Worm (Caenorhabditis elegans) whole organism, L4 larva: Measurements from ENCODE around the gene nhr-53.
"Not testable (repeated sequence)": the region's sequence is repeated elsewhere in the genome, so short reads cannot be mapped to it uniquely, and the experiment has no call there.

Experiments
- D1046.2 ChIP-seq: fragments of 200-800 bp; sonication (Bioruptor generic); IDR thresholded peaks from 2 replicates; pipeline ENCODE4 v1.3.6; 2022; ENCODE audit warnings: missing genetic modification characterization, missing compliant biosample characterization
- F10B5.3 ChIP-seq: sonication (generic microtip); optimal IDR thresholded peaks from 2 replicates; lab custom pipeline; 2016; ENCODE audit warnings: mild to moderate bottlenecking, missing genetic modification characterization, missing compliant biosample characterization
- F37D6.2 ChIP-seq: sonication (generic microtip); optimal IDR thresholded peaks from 2 replicates; lab custom pipeline; 2016; ENCODE audit warnings: mild to moderate bottlenecking, missing genetic modification characterization, missing compliant biosample characterization
- T20F7.1 ChIP-seq: fragments of 200-800 bp; sonication (Bioruptor generic); optimal IDR thresholded peaks from 2 replicates; lab custom pipeline; 2018; ENCODE audit warnings: mild to moderate bottlenecking, missing genetic modification characterization, missing compliant biosample characterization
- Y48G9A.11 ChIP-seq: fragments of 200-800 bp; sonication (Bioruptor generic); IDR thresholded peaks from 2 replicates; pipeline ENCODE4 v1.3.6; 2022; ENCODE audit warnings: missing genetic modification reagents, missing genetic modification characterization, missing compliant biosample characterization
- ceh-20 ChIP-seq: fragments of 200-800 bp; sonication (Bioruptor generic); IDR thresholded peaks from 2 replicates; pipeline ENCODE4 v1.3.6; 2022; ENCODE audit warnings: missing genetic modification reagents, missing genetic modification characterization, missing compliant biosample characterization
- ceh-32 ChIP-seq: sonication (generic microtip); optimal IDR thresholded peaks from 2 replicates; lab custom pipeline; 2016; ENCODE audit warnings: mild to moderate bottlenecking, missing genetic modification characterization, missing compliant biosample characterization; ENCODE audit not compliant: poor library complexity
- ceh-82 ChIP-seq: sonication (generic microtip); optimal IDR thresholded peaks from 2 replicates; lab custom pipeline; 2017; ENCODE audit warnings: missing biosample characterization, missing genetic modification characterization
- ctbp-1 ChIP-seq: fragments of 200-800 bp; sonication (Bioruptor generic); IDR thresholded peaks from 2 replicates; pipeline ENCODE4 v1.3.6; 2022; ENCODE audit warnings: missing genetic modification reagents, missing genetic modification characterization, missing compliant biosample characterization
- dmd-6 ChIP-seq: fragments of 200-800 bp; sonication (Bioruptor generic); IDR thresholded peaks from 2 replicates; pipeline ENCODE4 v1.3.6; 2022; ENCODE audit warnings: missing genetic modification reagents, missing genetic modification characterization, missing compliant biosample characterization
- dmd-9 ChIP-seq: fragments of 200-800 bp; sonication (Bioruptor generic); IDR thresholded peaks from 2 replicates; pipeline ENCODE4 v1.3.6; 2022; ENCODE audit warnings: missing genetic modification reagents, missing genetic modification characterization, missing compliant biosample characterization
- duxl-1 ChIP-seq: sonication (generic microtip); optimal IDR thresholded peaks from 2 replicates; lab custom pipeline; 2016; ENCODE audit warnings: mild to moderate bottlenecking, missing genetic modification characterization, moderate library complexity, missing compliant biosample characterization; ENCODE audit not compliant: poor library complexity
- dve-1 ChIP-seq: sonication (generic microtip); optimal IDR thresholded peaks from 2 replicates; lab custom pipeline; 2017; ENCODE audit warnings: antibody characterized with exemption, mild to moderate bottlenecking, missing genetic modification characterization, missing compliant biosample characterization; ENCODE audit not compliant: insufficient read depth
- gei-8 ChIP-seq: fragments of 200-800 bp; sonication (Bioruptor generic); optimal IDR thresholded peaks from 2 replicates; lab custom pipeline; 2018; ENCODE audit warnings: mild to moderate bottlenecking, missing genetic modification characterization, missing compliant biosample characterization
- hlh-11 ChIP-seq: fragments of 200-800 bp; sonication (Bioruptor generic); optimal IDR thresholded peaks from 2 replicates; lab custom pipeline; 2018; ENCODE audit warnings: mild to moderate bottlenecking, missing genetic modification characterization, missing compliant biosample characterization
- lim-7 ChIP-seq: fragments of 200-800 bp; sonication (Bioruptor generic); IDR thresholded peaks from 2 replicates; pipeline ENCODE4 v1.3.6; 2022; ENCODE audit warnings: missing genetic modification characterization, missing compliant biosample characterization
- lin-15B ChIP-seq: fragments of 150-350 bp; sonication (generic microtip); optimal IDR thresholded peaks from 3 replicates; lab custom pipeline; 2014; ENCODE audit warnings: missing biosample characterization, missing genetic modification characterization
- lsy-2 ChIP-seq, 2 experiments: fragments of 150-350 bp in 1 of 2; sonication (generic microtip) in 1 of 2; optimal IDR thresholded peaks; 2 replicates each; lab custom pipeline; 2014 to 2017; ENCODE audit warnings: missing biosample characterization in 2 of 2, missing genetic modification characterization in 2 of 2
- madf-5 ChIP-seq, 2 experiments: fragments of 200-800 bp; sonication (Bioruptor generic); IDR thresholded peaks; 2 replicates each; pipeline ENCODE4 v1.3.6; 2022; ENCODE audit warnings: missing compliant biosample characterization in 2 of 2, missing genetic modification characterization in 2 of 2
- mxl-2 ChIP-seq: fragments of 200-800 bp; sonication (Bioruptor generic); conservative IDR thresholded peaks from 2 replicates; pipeline ENCODE4 v1.3.6; 2022; ENCODE audit warnings: missing genetic modification reagents, missing genetic modification characterization, missing compliant biosample characterization
- nhr-11 ChIP-seq: fragments of 150-350 bp; optimal IDR thresholded peaks from 2 replicates; lab custom pipeline; 2014; ENCODE audit warnings: missing biosample characterization, missing genetic modification characterization
- nhr-28 ChIP-seq: fragments of 150-350 bp; optimal IDR thresholded peaks from 2 replicates; lab custom pipeline; 2014; ENCODE audit warnings: missing biosample characterization, missing genetic modification characterization
- nhr-42 ChIP-seq: fragments of 200-800 bp; sonication (Bioruptor generic); IDR thresholded peaks from 2 replicates; pipeline ENCODE4 v1.3.6; 2022; ENCODE audit warnings: missing genetic modification characterization, missing compliant biosample characterization
- nhr-77 ChIP-seq: fragments of 150-350 bp; optimal IDR thresholded peaks from 2 replicates; lab custom pipeline; 2014; ENCODE audit warnings: missing biosample characterization, missing genetic modification characterization
- php-3 ChIP-seq: fragments of 200-800 bp; sonication (Bioruptor generic); IDR thresholded peaks from 2 replicates; pipeline ENCODE4 v1.3.6; 2022; ENCODE audit warnings: missing genetic modification reagents, missing genetic modification characterization, missing compliant biosample characterization
- set-16 ChIP-seq: fragments of 200-800 bp; sonication (Bioruptor generic); IDR thresholded peaks from 2 replicates; pipeline ENCODE4 v1.3.6; 2022; ENCODE audit warnings: missing genetic modification reagents, missing genetic modification characterization, missing compliant biosample characterization
- snpc-4 ChIP-seq: fragments of 150-350 bp; optimal IDR thresholded peaks from 2 replicates; lab custom pipeline; 2014; ENCODE audit warnings: missing biosample characterization, missing genetic modification characterization
- unc-130 ChIP-seq: sonication (generic microtip); optimal IDR thresholded peaks from 2 replicates; lab custom pipeline; 2016; ENCODE audit warnings: missing genetic modification reagents, missing genetic modification characterization, missing compliant biosample characterization
- unc-62 ChIP-seq, 3 experiments: fragments of 150-350 bp in 1 of 3; sonication (generic microtip); optimal IDR thresholded peaks in 2 of 3; peaks in 1 of 3; 1 replicate in 1 of 3; 2 replicates in 2 of 3; lab custom pipeline; 2014 to 2017; ENCODE audit warnings: missing biosample characterization in 3 of 3, missing genetic modification characterization in 3 of 3, missing genetic modification reagents in 3 of 3, missing genotype in 1 of 3
- vab-7 ChIP-seq: fragments of 200-800 bp; sonication (Bioruptor generic); IDR thresholded peaks from 2 replicates; pipeline ENCODE4 v1.3.6; 2022; ENCODE audit warnings: missing genetic modification reagents, missing genetic modification characterization, missing compliant biosample characterization
- zag-1 ChIP-seq: fragments of 150-350 bp; optimal IDR thresholded peaks from 2 replicates; lab custom pipeline; 2014; ENCODE audit warnings: missing biosample characterization, missing genetic modification characterization
- zfp-3 ChIP-seq: fragments of 200-800 bp; sonication (Bioruptor generic); conservative IDR thresholded peaks from 2 replicates; pipeline ENCODE4 v1.3.6; 2022; ENCODE audit warnings: missing genetic modification reagents, missing genetic modification characterization, missing compliant biosample characterization
- zip-2 ChIP-seq: fragments of 150-350 bp; optimal IDR thresholded peaks from 2 replicates; lab custom pipeline; 2014; ENCODE audit warnings: missing biosample characterization, missing genetic modification characterization
- ztf-11 ChIP-seq: fragments of 150-350 bp; optimal IDR thresholded peaks from 2 replicates; lab custom pipeline; 2014; ENCODE audit warnings: missing biosample characterization, missing genetic modification characterization

nhr-53 gene

ce11 chrV:15702263-15702662, at the start of gene nhr-53:
Gene nhr-53 (minus strand): TSS chrV:15702363.
- TF ChIP-seq zfp-3 (GFP tag; lab: Robert Waterston, UW) = no peak
- TF ChIP-seq F37D6.2 (tag; lab: Kevin White, UChicago) = no peak
- TF ChIP-seq dmd-6 (GFP tag; lab: Robert Waterston, UW) = no peak
- no peak for TF ChIP-seq snpc-4 (tag; lab: Kevin White, UChicago)
- no peak for TF ChIP-seq unc-130 (GFP tag; lab: Kevin White, UChicago)
- no peak for TF ChIP-seq zip-2 (tag; lab: Kevin White, UChicago)
- TF ChIP-seq nhr-77 (tag; lab: Kevin White, UChicago) = no peak
- no peak for TF ChIP-seq unc-62 (GFP tag; optimal IDR thresholded peaks at IDR 0.05 in 1 of 2; lab: Kevin White, UChicago)
- no peak for TF ChIP-seq unc-62 (tag; optimal IDR thresholded peaks at IDR 0.05; lab: Kevin White, UChicago)
- no peak for TF ChIP-seq nhr-28 (tag; lab: Kevin White, UChicago)
- no peak for TF ChIP-seq duxl-1
- TF ChIP-seq dve-1 = no peak
- TF ChIP-seq ztf-11 (tag; lab: Kevin White, UChicago) = no peak
- TF ChIP-seq php-3 (GFP tag; lab: Robert Waterston, UW) = no peak
- no peak for TF ChIP-seq mxl-2
- TF ChIP-seq ceh-20 (GFP tag; lab: Robert Waterston, UW) = no peak
- TF ChIP-seq lim-7 = no peak
- no peak for TF ChIP-seq vab-7 (GFP tag; lab: Robert Waterston, UW)
- no peak for TF ChIP-seq madf-5 (GFP tag; IDR thresholded peaks at IDR 0.05; lab: Robert Waterston, UW)
- no peak for TF ChIP-seq dmd-9 (GFP tag; lab: Robert Waterston, UW)
- TF ChIP-seq, all 104 proteins: peak for 0

- TF ChIP-seq ceh-82 (tag; lab: Kevin White, UChicago) = no peak
- no peak for TF ChIP-seq nhr-42 (GFP tag; lab: Robert Waterston, UW)
- TF ChIP-seq gei-8 (GFP tag; lab: Kevin White, UChicago) = no peak
- TF ChIP-seq zag-1 (tag; lab: Kevin White, UChicago) = no peak
- no peak for TF ChIP-seq zip-2 (tag; lab: Kevin White, UChicago)
- TF ChIP-seq set-16 (GFP tag; lab: Robert Waterston, UW) = no peak
- no peak for TF ChIP-seq lin-15B
- TF ChIP-seq nhr-11 = no peak
- TF ChIP-seq T20F7.1 (GFP tag; lab: Kevin White, UChicago) = no peak
- no peak for TF ChIP-seq duxl-1
- TF ChIP-seq ctbp-1 (GFP tag; lab: Robert Waterston, UW) = no peak
- no peak for TF ChIP-seq lsy-2 (tag; optimal IDR thresholded peaks at IDR 0.05; lab: Kevin White, UChicago)
- no peak for TF ChIP-seq F37D6.2 (tag; lab: Kevin White, UChicago)
- TF ChIP-seq D1046.2 (GFP tag; lab: Robert Waterston, UW) = no peak
- TF ChIP-seq zfp-3 (GFP tag; lab: Robert Waterston, UW) = no peak
- no peak for TF ChIP-seq hlh-11 (tag; lab: Kevin White, UChicago)
- TF ChIP-seq dmd-9 (GFP tag; lab: Robert Waterston, UW) = no peak
These were observed 48.0 kb upstream of the nhr-53 start, which contains the start of gene str-6 for ce11 chrV:15750130-15750529. Gene str-6 (minus strand): TSS chrV:15750230.

- TF ChIP-seq mxl-2; ceh-82 (tag; lab: Kevin White, UChicago); gei-8 (GFP tag; lab: Kevin White, UChicago): not testable (repeated sequence)
These were observed 46.2 kb upstream of the nhr-53 start, which contains the start of gene T23D5.8 for ce11 chrV:15748343-15748742. Gene T23D5.8 (minus strand): TSS chrV:15748443.

ce11 chrV:15744366-15744765, 42.2 kb upstream of the nhr-53 start, which contains the start of gene str-19:
Gene str-19 (minus strand): TSS chrV:15744466.
- TF ChIP-seq F10B5.3 (tag; lab: Kevin White, UChicago); ceh-32 (tag; lab: Kevin White, UChicago); Y48G9A.11 (GFP tag; lab: Robert Waterston, UW): not testable (repeated sequence)
- TF ChIP-seq, all 104 proteins: peak for 0; not testable (repeated sequence) for 104
